Fruit fly (Drosophila melanogaster) whole organism, embryonic: ENCODE measurements around the gene CG15422.

Source experiments
- CG11093 ChIP-seq: fragments of 200-800 bp; sonication (Bioruptor generic); IDR thresholded peaks from 3 replicates; pipeline ENCODE4 v1.3.6; 2022; ENCODE audit warnings: missing biosample characterization, missing genetic modification characterization
- CG11696 ChIP-seq: fragments of 200-800 bp; sonication (Bioruptor generic); IDR thresholded peaks from 2 replicates; pipeline ENCODE4 v1.3.6; 2022; ENCODE audit warnings: missing biosample characterization, missing genetic modification characterization
- CG12659 ChIP-seq: fragments of 200-800 bp; sonication (Bioruptor generic); optimal IDR thresholded peaks from 3 replicates; lab custom pipeline; 2017; ENCODE audit warnings: mild to moderate bottlenecking, missing biosample characterization, missing genetic modification reagents, missing genetic modification characterization
- CG12942 ChIP-seq: fragments of 200-800 bp; sonication (Bioruptor generic); optimal IDR thresholded peaks from 3 replicates; lab custom pipeline; 2016; ENCODE audit warnings: missing biosample characterization, missing genetic modification characterization
- CG13287 ChIP-seq: fragments of 200-800 bp; sonication (Bioruptor generic); IDR thresholded peaks from 2 replicates; pipeline ENCODE4 v1.3.6; 2022; ENCODE audit warnings: missing biosample characterization, missing genetic modification characterization; ENCODE audit not compliant: partially characterized antibody
- CG16813 ChIP-seq: fragments of 200-800 bp; sonication (Bioruptor generic); IDR thresholded peaks from 3 replicates; pipeline ENCODE4 v1.3.6; 2022; ENCODE audit warnings: missing biosample characterization, missing genetic modification characterization; ENCODE audit not compliant: partially characterized antibody
- CG17612 ChIP-seq: fragments of 200-800 bp; sonication (Bioruptor generic); IDR thresholded peaks from 2 replicates; pipeline ENCODE4 v1.3.6; 2022; ENCODE audit warnings: missing biosample characterization, missing genetic modification characterization
- CG1792 ChIP-seq: fragments of 200-800 bp; sonication (Bioruptor generic); optimal IDR thresholded peaks from 2 replicates; lab custom pipeline; 2016; ENCODE audit warnings: missing biosample characterization, missing genetic modification characterization
- CG18011 ChIP-seq: fragments of 200-800 bp; sonication (Bioruptor generic); optimal IDR thresholded peaks from 2 replicates; lab custom pipeline; 2017; ENCODE audit warnings: missing biosample characterization, missing genetic modification characterization, mild to moderate bottlenecking, moderate library complexity, missing genotype
- CG18619 ChIP-seq: fragments of 200-800 bp; sonication (Bioruptor generic); optimal IDR thresholded peaks from 3 replicates; lab custom pipeline; 2017; ENCODE audit warnings: missing biosample characterization, mild to moderate bottlenecking, missing genetic modification characterization
- CG2120 ChIP-seq: fragments of 200-800 bp; sonication (Bioruptor generic); optimal IDR thresholded peaks from 3 replicates; lab custom pipeline; 2016; ENCODE audit warnings: missing biosample characterization, missing genetic modification characterization
- CG2202 ChIP-seq: fragments of 200-800 bp; sonication (Bioruptor generic); optimal IDR thresholded peaks from 2 replicates; lab custom pipeline; 2018; ENCODE audit warnings: missing biosample characterization, mild to moderate bottlenecking, missing genetic modification characterization
- CG31388 ChIP-seq: fragments of 200-800 bp; sonication (Bioruptor generic); optimal IDR thresholded peaks from 2 replicates; lab custom pipeline; 2016; ENCODE audit warnings: missing biosample characterization, missing genetic modification characterization
- CG31441 ChIP-seq: fragments of 200-800 bp; sonication (Bioruptor generic); IDR thresholded peaks from 2 replicates; pipeline ENCODE4 v1.3.6; 2022; ENCODE audit warnings: missing biosample characterization, missing genetic modification characterization
- CG34224 ChIP-seq: fragments of 200-800 bp; sonication (Bioruptor generic); IDR thresholded peaks from 3 replicates; pipeline ENCODE4 v1.3.6; 2022; ENCODE audit warnings: missing biosample characterization, missing genetic modification characterization; ENCODE audit not compliant: partially characterized antibody
- CG34422 ChIP-seq: fragments of 200-800 bp; sonication (Bioruptor generic); IDR thresholded peaks from 3 replicates; pipeline ENCODE4 v1.3.6; 2022; ENCODE audit warnings: missing biosample characterization, missing genetic modification characterization
- CG3726 ChIP-seq: fragments of 200-800 bp; sonication (Bioruptor generic); IDR thresholded peaks from 3 replicates; pipeline ENCODE4, ENCODE4 v1.3.6; 2022; ENCODE audit warnings: missing biosample characterization, missing genetic modification characterization
- CG4404 ChIP-seq: fragments of 200-800 bp; sonication (Bioruptor generic); IDR thresholded peaks from 2 replicates; pipeline ENCODE4 v1.3.6; 2022; ENCODE audit warnings: missing biosample characterization, missing genetic modification characterization
- CG4424 ChIP-seq: fragments of 200-800 bp; sonication (Bioruptor generic); optimal IDR thresholded peaks from 3 replicates; lab custom pipeline; 2016; ENCODE audit warnings: missing biosample characterization, missing genetic modification characterization
- CG6683 ChIP-seq: fragments of 200-800 bp; sonication (Bioruptor generic); optimal IDR thresholded peaks from 2 replicates; lab custom pipeline; 2017; ENCODE audit warnings: missing biosample characterization, mild to moderate bottlenecking, missing genetic modification characterization, missing genetic modification reagents
- CG9437 ChIP-seq: fragments of 200-800 bp; sonication (Bioruptor generic); optimal IDR thresholded peaks from 2 replicates; lab custom pipeline; 2018; ENCODE audit warnings: missing biosample characterization, mild to moderate bottlenecking, missing genetic modification characterization
- CHES-1-like ChIP-seq: fragments of 200-800 bp; sonication (Bioruptor generic); optimal IDR thresholded peaks from 2 replicates; lab custom pipeline; 2016; ENCODE audit warnings: missing biosample characterization, missing genetic modification characterization
- CTCF ChIP-seq: fragments of 200-800 bp; sonication (Bioruptor generic); optimal IDR thresholded peaks from 2 replicates; lab custom pipeline; 2017; ENCODE audit warnings: missing biosample characterization, mild to moderate bottlenecking, missing genetic modification characterization, moderate library complexity
- CoRest ChIP-seq: fragments of 200-800 bp; sonication (Bioruptor generic); optimal IDR thresholded peaks from 3 replicates; lab custom pipeline; 2018; ENCODE audit warnings: missing biosample characterization, mild to moderate bottlenecking, missing genetic modification characterization, moderate library complexity
- CrebB ChIP-seq: fragments of 200-800 bp; sonication (Bioruptor generic); optimal IDR thresholded peaks from 3 replicates; lab custom pipeline; 2018; ENCODE audit warnings: missing biosample characterization, mild to moderate bottlenecking, missing genetic modification characterization
- E2f1 ChIP-seq: fragments of 200-800 bp; sonication (Bioruptor generic); IDR thresholded peaks from 2 replicates; pipeline ENCODE4 v1.3.6; 2022; ENCODE audit warnings: missing biosample characterization, missing genetic modification characterization
- Ets65A ChIP-seq: fragments of 200-800 bp; sonication (Bioruptor generic); peaks from one replicate; lab custom pipeline; 2016; ENCODE audit warnings: missing biosample characterization, missing genetic modification characterization
- Hmx ChIP-seq: fragments of 200-800 bp; sonication (Bioruptor generic); optimal IDR thresholded peaks from 2 replicates; lab custom pipeline; 2016; ENCODE audit warnings: missing biosample characterization, missing genetic modification characterization
- MESR4 ChIP-seq: fragments of 200-800 bp; sonication (Bioruptor generic); optimal IDR thresholded peaks from 2 replicates; lab custom pipeline; 2018; ENCODE audit warnings: missing biosample characterization, mild to moderate bottlenecking, missing genetic modification characterization, moderate library complexity
- NFAT ChIP-seq: fragments of 200-800 bp; sonication (Bioruptor generic); IDR thresholded peaks from 2 replicates; pipeline ENCODE4 v1.3.6; 2022; ENCODE audit warnings: missing biosample characterization, missing genetic modification characterization
- PHDP ChIP-seq: fragments of 200-800 bp; sonication (Bioruptor generic); optimal IDR thresholded peaks from 3 replicates; lab custom pipeline; 2018; ENCODE audit warnings: missing biosample characterization, mild to moderate bottlenecking, missing genetic modification characterization, moderate library complexity
- Scr ChIP-seq: fragments of 200-800 bp; sonication (Bioruptor generic); IDR thresholded peaks from 2 replicates; pipeline ENCODE4 v1.3.6; 2022; ENCODE audit warnings: missing biosample characterization, missing genetic modification characterization; ENCODE audit not compliant: partially characterized antibody
- Sry-β ChIP-seq: fragments of 200-800 bp; sonication (Bioruptor generic); optimal IDR thresholded peaks from 2 replicates; lab custom pipeline; 2018; ENCODE audit warnings: missing biosample characterization, mild to moderate bottlenecking, missing genetic modification characterization, moderate library complexity
- Ssrp ChIP-seq: fragments of 200-800 bp; sonication (Bioruptor generic); optimal IDR thresholded peaks from 2 replicates; lab custom pipeline; 2018; ENCODE audit warnings: missing biosample characterization, mild to moderate bottlenecking, missing genetic modification characterization, moderate library complexity
- cas ChIP-seq: fragments of 200-800 bp; sonication (Bioruptor generic); IDR thresholded peaks from 2 replicates; pipeline ENCODE4 v1.3.6; 2022; ENCODE audit warnings: missing biosample characterization, missing genetic modification characterization
- chm ChIP-seq: fragments of 200-800 bp; sonication (Bioruptor generic); IDR thresholded peaks from 2 replicates; pipeline ENCODE4 v1.3.6; 2022; ENCODE audit warnings: missing biosample characterization, missing genetic modification characterization
- gfzf ChIP-seq: fragments of 200-800 bp; sonication (Bioruptor generic); optimal IDR thresholded peaks from 2 replicates; lab custom pipeline; 2016; ENCODE audit warnings: missing biosample characterization, mild to moderate bottlenecking, missing genetic modification characterization, moderate library complexity
- hkb ChIP-seq, 2 experiments: fragments of 200-800 bp in 1 of 2; fragments of >200 bp in 1 of 2; sonication (Bioruptor generic) in 1 of 2; IDR thresholded peaks in 1 of 2; optimal IDR thresholded peaks in 1 of 2; 2 replicates each; pipeline versions ENCODE4 v1.3.6 to Lab custom; 2017 to 2022; ENCODE audit warnings: missing biosample characterization in 1 of 2, missing genetic modification characterization in 1 of 2
- jigr1 ChIP-seq: fragments of 200-800 bp; sonication (Bioruptor generic); IDR thresholded peaks from 3 replicates; pipeline ENCODE4 v1.3.6; 2022; ENCODE audit warnings: missing biosample characterization, missing genetic modification characterization
- kni ChIP-seq: fragments of 200-800 bp; sonication (Bioruptor generic); optimal IDR thresholded peaks from 3 replicates; lab custom pipeline; 2017; ENCODE audit warnings: mild to moderate bottlenecking, missing biosample characterization, missing genetic modification reagents, missing genetic modification characterization
- lmd ChIP-seq: fragments of 200-800 bp; sonication (Bioruptor generic); IDR thresholded peaks from 2 replicates; pipeline ENCODE4 v1.3.6; 2022; ENCODE audit warnings: missing biosample characterization, missing genetic modification characterization
- mld ChIP-seq: fragments of 200-800 bp; sonication (Bioruptor generic); IDR thresholded peaks from 3 replicates; pipeline ENCODE4 v1.3.6; 2022; ENCODE audit warnings: missing biosample characterization, missing genetic modification characterization; ENCODE audit not compliant: partially characterized antibody
- onecut ChIP-seq: fragments of 200-800 bp; sonication (Bioruptor generic); IDR thresholded peaks from 2 replicates; pipeline ENCODE4 v1.3.6; 2022; ENCODE audit warnings: missing biosample characterization, missing genetic modification characterization
- pb ChIP-seq: fragments of 200-800 bp; sonication (Bioruptor generic); optimal IDR thresholded peaks from 3 replicates; lab custom pipeline; 2016; ENCODE audit warnings: missing biosample characterization, missing genetic modification characterization
- pfk ChIP-seq: fragments of 200-800 bp; sonication (Bioruptor generic); optimal IDR thresholded peaks from 2 replicates; lab custom pipeline; 2018; ENCODE audit warnings: missing biosample characterization, mild to moderate bottlenecking, missing genetic modification characterization, moderate library complexity
- sna ChIP-seq: fragments of 200-800 bp; sonication (Bioruptor generic); IDR thresholded peaks from 2 replicates; pipeline ENCODE4 v1.3.6; 2022; ENCODE audit warnings: missing biosample characterization, missing genetic modification characterization; ENCODE audit not compliant: partially characterized antibody
- sr ChIP-seq: fragments of 200-800 bp; sonication (Bioruptor generic); IDR thresholded peaks from 3 replicates; pipeline ENCODE4 v1.3.6; 2022; ENCODE audit warnings: missing biosample characterization, missing genetic modification characterization
- stwl ChIP-seq: fragments of 200-800 bp; sonication (Bioruptor generic); optimal IDR thresholded peaks from 3 replicates; lab custom pipeline; 2018; ENCODE audit warnings: missing biosample characterization, mild to moderate bottlenecking, missing genetic modification characterization, moderate library complexity
- tgo ChIP-seq: fragments of 200-800 bp; sonication (Bioruptor generic); IDR thresholded peaks from 3 replicates; pipeline ENCODE4 v1.3.6; 2022; ENCODE audit warnings: missing biosample characterization, missing genetic modification characterization
- zen ChIP-seq: fragments of 200-800 bp; sonication (Bioruptor generic); optimal IDR thresholded peaks from 3 replicates; lab custom pipeline; 2018; ENCODE audit warnings: missing biosample characterization, mild to moderate bottlenecking, missing genetic modification characterization, moderate library complexity

The CG15422 gene

dm6 chr2L:4053421-4054091 lies 48.8 kb downstream of the CG15422 start (continued):
- peak; percentile 57 for TF ChIP-seq CG4404 (GFP tag; lab: Robert Waterston, UW)
- TF ChIP-seq CrebB (tag; lab: Kevin White, UChicago) = peak; percentile 63
- TF ChIP-seq onecut (GFP tag; lab: Robert Waterston, UW) = peak; percentile 49; the same call in 1 of the 2 replicates
- TF ChIP-seq sna (GFP tag; lab: Robert Waterston, UW) = no peak
- peak; percentile 52 for TF ChIP-seq CG12659 (GFP tag; lab: Kevin White, UChicago)
- TF ChIP-seq Scr = no peak
- TF ChIP-seq gfzf (GFP tag; lab: Kevin White, UChicago) = no peak
- no peak; the same call in 1 of the 2 replicates for TF ChIP-seq chm (GFP tag; lab: Robert Waterston, UW)
- TF ChIP-seq cas (GFP tag; lab: Robert Waterston, UW) = no peak
- peak; percentile 89 for TF ChIP-seq CG31441 (GFP tag; lab: Robert Waterston, UW)
- peak; percentile 75 for TF ChIP-seq CG34422 (GFP tag; lab: Robert Waterston, UW)
- TF ChIP-seq Ets65A (GFP tag; lab: Kevin White, UChicago) = no peak
- no peak for TF ChIP-seq CG16813
- TF ChIP-seq zen (tag; lab: Kevin White, UChicago) = peak; percentile 53
- TF ChIP-seq kni = peak; percentile 72
- no peak for TF ChIP-seq Hmx (GFP tag; lab: Kevin White, UChicago)
- TF ChIP-seq CG11093 (GFP tag; lab: Robert Waterston, UW) = 0 out of 3 replicates have a peak, but pooled peaks have one; percentile 23
- peak; percentile 10 for TF ChIP-seq CG18011 (GFP tag; lab: Kevin White, UChicago)
- TF ChIP-seq CG1792 (GFP tag; lab: Kevin White, UChicago) = no peak
- TF ChIP-seq CG18619 (GFP tag; lab: Kevin White, UChicago) = peak; percentile 32
- TF ChIP-seq CG9437 (GFP tag; lab: Kevin White, UChicago) = peak; percentile 53
- TF ChIP-seq CTCF (GFP tag; lab: Kevin White, UChicago) = no peak
- TF ChIP-seq stwl (tag; lab: Kevin White, UChicago) = no peak
- TF ChIP-seq sr (GFP tag; lab: Robert Waterston, UW) = no peak
- TF ChIP-seq MESR4 (GFP tag; lab: Kevin White, UChicago) = no peak
- TF ChIP-seq CHES-1-like (GFP tag; lab: Kevin White, UChicago) = peak; percentile 10
- TF ChIP-seq CG13287 (GFP tag; lab: Robert Waterston, UW) = no peak
- no peak for TF ChIP-seq NFAT
- TF ChIP-seq jigr1 = no peak
- peak; percentile 64 for TF ChIP-seq lmd (GFP tag; lab: Robert Waterston, UW)
- TF ChIP-seq CG4424 (GFP tag; lab: Kevin White, UChicago) = peak; percentile 66
- TF ChIP-seq Ssrp (tag; lab: Kevin White, UChicago) = peak; percentile 77
- no peak for TF ChIP-seq pfk (GFP tag; lab: Kevin White, UChicago)
- no peak for TF ChIP-seq CG34224 (GFP tag; lab: Robert Waterston, UW)
- TF ChIP-seq CG11696 (GFP tag; lab: Robert Waterston, UW) = no peak
- TF ChIP-seq CG2120 = peak; percentile 49
- TF ChIP-seq pb = no peak
- no peak for TF ChIP-seq hkb (optimal IDR thresholded peaks at IDR 0.05; lab: Kevin White, UChicago)
- peak; percentile 50; the same call in 1 of the 2 replicates for TF ChIP-seq hkb (GFP tag; IDR thresholded peaks at IDR 0.05; lab: Robert Waterston, UW)
- TF ChIP-seq CG12942 (GFP tag; lab: Kevin White, UChicago) = peak; percentile 47
- peak; percentile 75 for TF ChIP-seq tgo (GFP tag; lab: Robert Waterston, UW)
- no peak for TF ChIP-seq mld (GFP tag; lab: Robert Waterston, UW)
- TF ChIP-seq Sry-β = peak; percentile 6
- TF ChIP-seq E2f1 = peak; percentile 67
- TF ChIP-seq CG2202 (tag; lab: Kevin White, UChicago) = peak; percentile 79
- TF ChIP-seq CoRest (tag; lab: Kevin White, UChicago) = peak; percentile 74
- no peak for TF ChIP-seq CG6683 (GFP tag; lab: Kevin White, UChicago)
- no peak for TF ChIP-seq CG17612 (GFP tag; lab: Robert Waterston, UW)
- no peak for TF ChIP-seq CG31388 (GFP tag; lab: Kevin White, UChicago)
- TF ChIP-seq CG3726 = peak; percentile 55; the same call in 1 of the 3 replicates
- peak; percentile 84 for TF ChIP-seq PHDP
